Fruit fly (Drosophila melanogaster) whole organism, embryonic: ENCODE data around the gene CG16772.

Experiments
- CG11696 ChIP-seq: fragments of 200-800 bp; sonication (Bioruptor generic); IDR thresholded peaks from 2 replicates; pipeline ENCODE4 v1.3.6; 2022; ENCODE audit warnings: missing biosample characterization, missing genetic modification characterization
- CG12236 ChIP-seq: fragments of 200-800 bp; sonication (Bioruptor generic); optimal IDR thresholded peaks from 2 replicates; lab custom pipeline; 2016; ENCODE audit warnings: missing biosample characterization, missing genetic modification characterization
- CG13296 ChIP-seq: fragments of 200-800 bp; sonication (Bioruptor generic); optimal IDR thresholded peaks from 3 replicates; lab custom pipeline; 2018; ENCODE audit warnings: missing biosample characterization, mild to moderate bottlenecking, missing genetic modification characterization
- CG14014 ChIP-seq: fragments of 200-800 bp; sonication (Bioruptor generic); IDR thresholded peaks from 2 replicates; pipeline ENCODE4 v1.3.6; 2022; ENCODE audit warnings: missing biosample characterization, missing genetic modification characterization
- CG14710 ChIP-seq: fragments of 200-800 bp; sonication (Bioruptor generic); optimal IDR thresholded peaks from 3 replicates; lab custom pipeline; 2019; ENCODE audit warnings: missing biosample characterization, mild to moderate bottlenecking, missing genetic modification characterization, moderate library complexity
- CG15011 ChIP-seq: fragments of 200-800 bp; sonication (Bioruptor generic); optimal IDR thresholded peaks from 3 replicates; lab custom pipeline; 2018; ENCODE audit warnings: missing biosample characterization, mild to moderate bottlenecking, missing genetic modification characterization
- CG15601 ChIP-seq: fragments of 200-800 bp; sonication (Bioruptor generic); optimal IDR thresholded peaks from 3 replicates; lab custom pipeline; 2019; ENCODE audit warnings: missing biosample characterization, mild to moderate bottlenecking, missing genetic modification characterization, moderate library complexity
- CG15696 ChIP-seq: fragments of 200-800 bp; sonication (Bioruptor generic); optimal IDR thresholded peaks from 2 replicates; lab custom pipeline; 2019; ENCODE audit warnings: missing biosample characterization, mild to moderate bottlenecking, missing genetic modification characterization, moderate library complexity
- CG17359 ChIP-seq: fragments of 200-800 bp; sonication (Bioruptor generic); optimal IDR thresholded peaks from 3 replicates; lab custom pipeline; 2018; ENCODE audit warnings: missing biosample characterization, mild to moderate bottlenecking, missing genetic modification characterization, moderate library complexity
- CG17802 ChIP-seq: fragments of 200-800 bp; sonication (Bioruptor generic); optimal IDR thresholded peaks from 2 replicates; lab custom pipeline; 2018; ENCODE audit warnings: missing biosample characterization, mild to moderate bottlenecking, missing genetic modification characterization, moderate library complexity
- CG17912 ChIP-seq: fragments of 200-800 bp; sonication (Bioruptor generic); optimal IDR thresholded peaks from 2 replicates; lab custom pipeline; 2018; ENCODE audit warnings: missing biosample characterization, mild to moderate bottlenecking, missing genetic modification characterization
- CG42726 ChIP-seq: fragments of 200-800 bp; sonication (Bioruptor generic); IDR thresholded peaks from 2 replicates; pipeline ENCODE4 v1.3.6; 2022; ENCODE audit warnings: missing biosample characterization, missing genetic modification characterization; ENCODE audit not compliant: partially characterized antibody
- CG4282 ChIP-seq: fragments of 200-800 bp; sonication (Bioruptor generic); optimal IDR thresholded peaks from 2 replicates; lab custom pipeline; 2016; ENCODE audit warnings: missing biosample characterization, missing genetic modification characterization
- CG4328 ChIP-seq: fragments of 200-800 bp; sonication (Bioruptor generic); optimal IDR thresholded peaks from 3 replicates; lab custom pipeline; 2017; ENCODE audit warnings: missing biosample characterization, missing genetic modification reagents, missing genetic modification characterization
- CG6683 ChIP-seq: fragments of 200-800 bp; sonication (Bioruptor generic); optimal IDR thresholded peaks from 2 replicates; lab custom pipeline; 2017; ENCODE audit warnings: missing biosample characterization, mild to moderate bottlenecking, missing genetic modification characterization, missing genetic modification reagents
- CG6813 ChIP-seq: fragments of 200-800 bp; sonication (Bioruptor generic); optimal IDR thresholded peaks from 2 replicates; lab custom pipeline; 2017; ENCODE audit warnings: missing biosample characterization, missing genetic modification characterization, mild to moderate bottlenecking, moderate library complexity, missing genetic modification reagents
- CG6854 ChIP-seq: fragments of 200-800 bp; sonication (Bioruptor generic); optimal IDR thresholded peaks from 3 replicates; lab custom pipeline; 2017; ENCODE audit warnings: missing biosample characterization, mild to moderate bottlenecking, missing genetic modification characterization
- CG7928 ChIP-seq: fragments of 200-800 bp; sonication (Bioruptor generic); optimal IDR thresholded peaks from 2 replicates; lab custom pipeline; 2017; ENCODE audit warnings: missing biosample characterization, mild to moderate bottlenecking, missing genetic modification characterization
- CG8281 ChIP-seq: fragments of 200-800 bp; sonication (Bioruptor generic); optimal IDR thresholded peaks from 2 replicates; lab custom pipeline; 2018; ENCODE audit warnings: missing biosample characterization, mild to moderate bottlenecking, missing genetic modification characterization, moderate library complexity
- CoRest ChIP-seq: fragments of 200-800 bp; sonication (Bioruptor generic); optimal IDR thresholded peaks from 3 replicates; lab custom pipeline; 2018; ENCODE audit warnings: missing biosample characterization, mild to moderate bottlenecking, missing genetic modification characterization, moderate library complexity
- Deaf1 ChIP-seq: fragments of 200-800 bp; optimal IDR thresholded peaks from 3 replicates; lab custom pipeline; 2019; ENCODE audit warnings: missing biosample characterization, mild to moderate bottlenecking, missing genetic modification characterization, moderate library complexity
- Dp ChIP-seq: fragments of 200-800 bp; sonication (Bioruptor generic); optimal IDR thresholded peaks from 2 replicates; lab custom pipeline; 2018; ENCODE audit warnings: missing biosample characterization, mild to moderate bottlenecking, missing genetic modification characterization, moderate library complexity
- E2f1 ChIP-seq: fragments of 200-800 bp; sonication (Bioruptor generic); IDR thresholded peaks from 2 replicates; pipeline ENCODE4 v1.3.6; 2022; ENCODE audit warnings: missing biosample characterization, missing genetic modification characterization
- Max ChIP-seq: fragments of 200-800 bp; sonication (Bioruptor generic); optimal IDR thresholded peaks from 2 replicates; lab custom pipeline; 2016; ENCODE audit warnings: missing biosample characterization, mild to moderate bottlenecking, missing genetic modification characterization
- Med ChIP-seq: fragments of 200-800 bp; sonication (Bioruptor generic); peaks from one replicate; lab custom pipeline; 2016; ENCODE audit warnings: missing biosample characterization, missing genetic modification characterization, mild to moderate bottlenecking, inconsistent platforms, moderate library complexity
- Meics ChIP-seq: fragments of 200-800 bp; sonication (Bioruptor generic); optimal IDR thresholded peaks from 2 replicates; lab custom pipeline; 2017; ENCODE audit warnings: missing biosample characterization, mild to moderate bottlenecking, missing genetic modification characterization
- Nf-YC ChIP-seq: fragments of 200-800 bp; optimal IDR thresholded peaks from 3 replicates; lab custom pipeline; 2019; ENCODE audit warnings: missing biosample characterization, mild to moderate bottlenecking, missing genetic modification characterization, moderate library complexity
- ash1 ChIP-seq: fragments of 200-800 bp; sonication (Bioruptor generic); optimal IDR thresholded peaks from 2 replicates; lab custom pipeline; 2018; ENCODE audit warnings: missing biosample characterization, mild to moderate bottlenecking, missing genetic modification characterization
- btn ChIP-seq: fragments of 200-800 bp; sonication (Bioruptor generic); optimal IDR thresholded peaks from 2 replicates; lab custom pipeline; 2016; ENCODE audit warnings: missing biosample characterization, missing genetic modification characterization
- chn ChIP-seq: fragments of 200-800 bp; sonication (Bioruptor generic); optimal IDR thresholded peaks from 2 replicates; lab custom pipeline; 2016; ENCODE audit warnings: missing biosample characterization, missing genetic modification characterization
- ci ChIP-seq: fragments of 200-800 bp; sonication (Bioruptor generic); IDR thresholded peaks from 3 replicates; pipeline ENCODE4 v1.3.6; 2022; ENCODE audit warnings: missing biosample characterization, missing genetic modification characterization
- dmrt99B ChIP-seq: fragments of 200-800 bp; sonication (Bioruptor generic); optimal IDR thresholded peaks from 2 replicates; lab custom pipeline; 2018; ENCODE audit warnings: missing biosample characterization, mild to moderate bottlenecking, missing genetic modification characterization, moderate library complexity
- emc ChIP-seq: fragments of 200-800 bp; sonication (Bioruptor generic); optimal IDR thresholded peaks from 2 replicates; lab custom pipeline; 2016; ENCODE audit warnings: missing biosample characterization, missing genetic modification characterization
- gcm2 ChIP-seq: fragments of 200-800 bp; sonication (Bioruptor generic); optimal IDR thresholded peaks from 2 replicates; lab custom pipeline; 2016; ENCODE audit warnings: missing biosample characterization, missing genetic modification characterization
- gfzf ChIP-seq: fragments of 200-800 bp; sonication (Bioruptor generic); optimal IDR thresholded peaks from 2 replicates; lab custom pipeline; 2016; ENCODE audit warnings: missing biosample characterization, mild to moderate bottlenecking, missing genetic modification characterization, moderate library complexity
- ind ChIP-seq: fragments of 200-800 bp; sonication (Bioruptor generic); optimal IDR thresholded peaks from 3 replicates; lab custom pipeline; 2016; ENCODE audit warnings: missing biosample characterization, missing genetic modification characterization
- inv ChIP-seq: fragments of 200-800 bp; sonication (Bioruptor generic); IDR thresholded peaks from 2 replicates; pipeline ENCODE4 v1.3.6; 2022; ENCODE audit warnings: missing biosample characterization, missing genetic modification characterization; ENCODE audit not compliant: partially characterized antibody
- kni ChIP-seq: fragments of 200-800 bp; sonication (Bioruptor generic); optimal IDR thresholded peaks from 3 replicates; lab custom pipeline; 2017; ENCODE audit warnings: mild to moderate bottlenecking, missing biosample characterization, missing genetic modification reagents, missing genetic modification characterization
- knrl ChIP-seq: fragments of 200-800 bp; sonication (Bioruptor generic); IDR thresholded peaks from 3 replicates; pipeline ENCODE4 v1.3.6; 2022; ENCODE audit warnings: missing biosample characterization, missing genetic modification characterization; ENCODE audit not compliant: partially characterized antibody
- lilli ChIP-seq: fragments of 200-800 bp; sonication (Bioruptor generic); optimal IDR thresholded peaks from 3 replicates; lab custom pipeline; 2016; ENCODE audit warnings: missing biosample characterization, missing genetic modification characterization
- lov ChIP-seq, 2 experiments: fragments of 200-800 bp in 1 of 2; fragments of >200 bp in 1 of 2; sonication (Bioruptor generic) in 1 of 2; IDR thresholded peaks in 1 of 2; optimal IDR thresholded peaks in 1 of 2; 2 replicates in 1 of 2; 3 replicates in 1 of 2; pipeline versions ENCODE4 v1.3.6 to Lab custom; 2017 to 2022; ENCODE audit warnings: missing biosample characterization in 1 of 2, missing genetic modification characterization in 1 of 2
- mld ChIP-seq: fragments of 200-800 bp; sonication (Bioruptor generic); IDR thresholded peaks from 3 replicates; pipeline ENCODE4 v1.3.6; 2022; ENCODE audit warnings: missing biosample characterization, missing genetic modification characterization; ENCODE audit not compliant: partially characterized antibody
- phol ChIP-seq: fragments of 200-800 bp; sonication (Bioruptor generic); optimal IDR thresholded peaks from 3 replicates; lab custom pipeline; 2018; ENCODE audit warnings: missing biosample characterization, mild to moderate bottlenecking, missing genetic modification characterization, moderate library complexity
- pita ChIP-seq: fragments of 200-800 bp; sonication (Bioruptor generic); optimal IDR thresholded peaks from 2 replicates; lab custom pipeline; 2017; ENCODE audit warnings: missing biosample characterization, mild to moderate bottlenecking, missing genetic modification characterization
- ro ChIP-seq: fragments of 200-800 bp; sonication (Bioruptor generic); IDR thresholded peaks from 2 replicates; pipeline ENCODE4 v1.3.6; 2022; ENCODE audit warnings: missing biosample characterization, missing genetic modification characterization
- row ChIP-seq: fragments of 200-800 bp; sonication (Bioruptor generic); IDR thresholded peaks from 3 replicates; pipeline ENCODE4 v1.3.6; 2022; ENCODE audit warnings: missing biosample characterization, missing genetic modification characterization
- sens ChIP-seq: fragments of 200-800 bp; sonication (Bioruptor generic); peaks from one replicate; lab custom pipeline; 2016; ENCODE audit warnings: missing biosample characterization, missing genetic modification characterization
- sqz ChIP-seq: fragments of 200-800 bp; sonication (Bioruptor generic); optimal IDR thresholded peaks from 3 replicates; lab custom pipeline; 2018; ENCODE audit warnings: missing biosample characterization, mild to moderate bottlenecking, missing genetic modification characterization
- stc ChIP-seq: fragments of 200-800 bp; sonication (Bioruptor generic); IDR thresholded peaks from 2 replicates; pipeline ENCODE4 v1.3.6; 2022; ENCODE audit warnings: missing biosample characterization, missing genetic modification characterization
- wor ChIP-seq: fragments of 200-800 bp; sonication (Bioruptor generic); IDR thresholded peaks from 2 replicates; pipeline ENCODE4 v1.3.6; 2022; ENCODE audit warnings: missing biosample characterization, missing genetic modification characterization

The CG16772 gene

dm6 chr2L:20004341-20004740 lies 41.9 kb downstream of the CG16772 start (continued):
- TF ChIP-seq ash1 (GFP tag; lab: Kevin White, UChicago) (no peak), CG14710 (tag; lab: Kevin White, UChicago) (no peak), CG8281 (tag; lab: Kevin White, UChicago) (peak; percentile 34), CG15696 (tag; lab: Kevin White, UChicago) (no peak), chn (no peak), Nf-YC (no peak), lov (optimal IDR thresholded peaks at IDR 0.05; lab: Kevin White, UChicago) (no peak), lov (GFP tag; IDR thresholded peaks at IDR 0.05; lab: Robert Waterston, UW) (no peak), ind (GFP tag; lab: Kevin White, UChicago) (no peak), Dp (GFP tag; lab: Kevin White, UChicago) (no peak), sens (GFP tag; lab: Kevin White, UChicago) (no peak), Deaf1 (no peak), CG4282 (GFP tag; lab: Kevin White, UChicago) (no peak), phol (tag; lab: Kevin White, UChicago) (no peak), CG4328 (no peak), E2f1 (GFP tag; lab: Robert Waterston, UW) (no peak), sqz (GFP tag; lab: Kevin White, UChicago) (peak; percentile 18), knrl (no peak), CG6813 (GFP tag; lab: Kevin White, UChicago) (no peak), ro (GFP tag; lab: Robert Waterston, UW) (no peak), CG13296 (GFP tag; lab: Kevin White, UChicago) (no peak), CG17359 (tag; lab: Kevin White, UChicago) (peak; percentile 6), btn (GFP tag; lab: Kevin White, UChicago) (no peak), wor (GFP tag; lab: Robert Waterston, UW) (no peak), CG42726 (GFP tag; lab: Robert Waterston, UW) (no peak), CG14014 (GFP tag; lab: Robert Waterston, UW) (peak; percentile 28; the same call in 1 of the 2 replicates), CG12236 (GFP tag; lab: Kevin White, UChicago) (no peak), Max (no peak), CG11696 (GFP tag; lab: Robert Waterston, UW) (no peak), gcm2 (no peak), row (no peak), mld (GFP tag; lab: Robert Waterston, UW) (no peak), kni (GFP tag; lab: Kevin White, UChicago) (peak; percentile 79), emc (GFP tag; lab: Kevin White, UChicago) (no peak), gfzf (no peak), ci (peak; percentile 56; the same call in 2 of the 3 replicates), stc (GFP tag; lab: Robert Waterston, UW) (no peak), CG15601 (tag; lab: Kevin White, UChicago) (peak; percentile 1), CG17802 (no peak), CG6854 (no peak), CG7928 (GFP tag; lab: Kevin White, UChicago) (no peak), inv (GFP tag; lab: Robert Waterston, UW) (no peak), CG17912 (GFP tag; lab: Kevin White, UChicago) (peak; percentile 13), dmrt99B (tag; lab: Kevin White, UChicago) (no peak), CG15011 (GFP tag; lab: Kevin White, UChicago) (no peak), Meics (no peak), Med (GFP tag; lab: Kevin White, UChicago) (peak; percentile 22), lilli (no peak), pita (GFP tag; lab: Kevin White, UChicago) (no peak), CG6683 (GFP tag; lab: Kevin White, UChicago) (no peak), CoRest (tag; lab: Kevin White, UChicago) (no peak)
